Fruit fly (Drosophila melanogaster): ENCODE data around the gene CG31524.

The CG31524 gene

DNA sequence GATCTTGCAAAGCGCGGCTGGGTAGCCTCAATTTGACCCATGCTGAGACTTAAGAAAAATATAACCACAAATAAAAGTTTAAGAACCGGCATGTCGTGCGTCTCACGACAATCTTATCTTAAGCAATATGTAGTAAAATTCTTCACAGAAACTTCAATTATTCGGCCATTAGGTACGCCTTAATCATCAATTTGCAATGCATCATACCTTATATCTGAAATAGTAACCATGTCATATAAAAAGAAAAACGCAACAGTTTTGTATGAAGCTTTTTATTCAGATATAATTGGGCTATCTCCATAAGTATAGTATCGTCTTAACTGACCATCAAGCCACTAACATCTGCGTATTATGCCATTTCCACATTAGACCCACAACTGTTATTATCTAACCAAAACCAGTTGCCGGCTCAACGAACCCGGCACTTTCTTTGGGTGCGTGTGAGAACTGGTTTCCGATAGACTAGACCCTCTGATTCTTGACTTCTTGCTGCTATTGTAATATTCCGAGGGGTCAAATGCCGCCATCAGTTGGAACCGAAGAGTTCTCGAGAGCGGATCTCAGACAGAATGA, at the start of gene CG31524, which contains the start of gene CG9698:
CG31524 (minus strand) TSS at position 101 of the 573 bp plus-strand sequence.
CG9698 (plus strand) TSS at position 523 of the 573 bp plus-strand sequence.
- no peak for TF ChIP-seq rgr (GFP tag; optimal IDR thresholded peaks at IDR 0.05)
- TF ChIP-seq br (GFP tag; optimal IDR thresholded peaks at IDR 0.05): no peak
- no peak for TF ChIP-seq psq (GFP tag; optimal IDR thresholded peaks at IDR 0.05)
- TF ChIP-seq CG32264 (GFP tag; optimal IDR thresholded peaks at IDR 0.05): no peak
- TF ChIP-seq pan (optimal IDR thresholded peaks at IDR 0.05): no peak
- TF ChIP-seq GATAd (GFP tag; optimal IDR thresholded peaks at IDR 0.05): no peak
- TF ChIP-seq sv (GFP tag; optimal IDR thresholded peaks at IDR 0.05): no peak
- no peak for TF ChIP-seq dmrt93B (GFP tag; optimal IDR thresholded peaks at IDR 0.05)

DNA sequence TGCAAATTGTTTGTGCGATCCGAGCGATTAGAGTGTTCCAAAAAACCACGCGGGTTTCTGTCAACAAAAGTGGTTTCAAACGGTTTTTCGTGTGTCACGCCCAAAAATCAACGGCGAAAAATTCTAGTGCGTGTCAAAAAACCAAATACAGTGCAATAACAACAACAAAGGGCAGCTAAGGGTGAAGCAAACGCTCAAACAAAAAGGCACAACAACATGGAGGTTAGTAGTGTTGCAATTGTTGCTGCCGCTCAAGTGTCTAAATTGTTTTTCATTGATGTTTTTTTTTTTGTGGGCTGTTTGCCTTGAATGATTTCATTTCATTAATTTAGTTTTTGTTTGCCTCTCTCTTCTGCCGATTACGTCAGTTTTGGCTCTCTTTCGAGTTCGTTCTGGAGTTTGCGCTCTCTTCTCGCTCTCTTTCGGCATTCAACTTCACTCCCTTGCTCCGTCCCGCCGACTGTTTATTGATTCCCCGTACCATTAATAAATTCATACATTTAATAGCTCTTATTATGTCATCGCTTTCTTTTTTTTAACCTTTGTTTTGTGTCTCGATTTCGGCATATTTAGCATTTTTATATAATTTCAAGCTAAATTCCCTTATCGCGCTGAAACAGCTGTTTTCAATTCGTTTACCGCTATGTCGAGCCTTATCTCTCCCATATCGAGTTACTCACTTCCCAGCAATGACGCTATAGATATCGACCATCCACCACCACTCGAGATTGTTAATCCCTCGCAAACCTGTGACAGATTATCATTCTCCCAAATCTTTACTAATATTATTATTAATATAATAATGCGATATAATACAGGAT, 49.3 kb upstream of the CG31524 start:
- TF ChIP-seq tai (GFP tag; optimal IDR thresholded peaks at IDR 0.05): peak; percentile 14
- TF ChIP-seq GATAd (GFP tag; optimal IDR thresholded peaks at IDR 0.05): no peak
- TF ChIP-seq Dif (GFP tag; optimal IDR thresholded peaks at IDR 0.05; ENCODE audit: partially characterized antibody): peak; percentile 27
- TF ChIP-seq dl (GFP tag; optimal IDR thresholded peaks at IDR 0.05; ENCODE audit: insufficient read depth in 1 of 2, partially characterized antibody in 2 of 2): peak in 1 of 2 experiments; percentile 56

dm6 chr3R:30562733-30563259, 48.6 kb upstream of the CG31524 start:
- peak in 1 of 2 experiments; percentile 7 for TF ChIP-seq foxo (GFP tag; optimal IDR thresholded peaks at IDR 0.05)
- peak; percentile 16 for TF ChIP-seq Myc (optimal IDR thresholded peaks at IDR 0.05)
- no peak for TF ChIP-seq fru (GFP tag; optimal IDR thresholded peaks at IDR 0.05)
- peak; percentile 1 for TF ChIP-seq rgr (GFP tag; optimal IDR thresholded peaks at IDR 0.05)
- no peak for TF ChIP-seq tai (GFP tag; optimal IDR thresholded peaks at IDR 0.05)
- TF ChIP-seq dmrt93B (GFP tag; optimal IDR thresholded peaks at IDR 0.05): no peak
- no peak for TF ChIP-seq Jra (GFP tag; optimal IDR thresholded peaks at IDR 0.05)
- no peak for TF ChIP-seq Dif (GFP tag; optimal IDR thresholded peaks at IDR 0.05; ENCODE audit: partially characterized antibody)

DNA sequence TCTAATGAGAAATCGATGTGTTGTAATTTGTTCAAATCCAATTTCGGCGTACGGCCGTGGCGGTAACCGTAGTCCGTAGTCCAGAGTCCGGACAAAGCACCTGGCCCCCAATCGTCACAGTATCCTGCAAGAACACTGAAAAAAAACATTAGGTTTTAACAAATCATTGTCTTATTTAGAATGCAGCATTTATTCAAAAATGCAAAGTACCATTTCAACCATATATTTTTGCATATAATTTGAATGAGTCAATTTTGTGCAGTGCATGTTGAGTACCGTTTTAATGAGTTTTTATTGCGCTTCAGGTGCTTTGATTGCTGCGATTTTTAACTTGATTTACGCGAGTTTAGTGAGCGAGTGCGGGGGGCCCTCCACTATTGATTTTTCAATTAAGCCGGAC, 47.1 kb upstream of the CG31524 start:
- TF ChIP-seq Abd-B (GFP tag; optimal IDR thresholded peaks at IDR 0.05) (no peak), dmrt93B (GFP tag; optimal IDR thresholded peaks at IDR 0.05) (no peak), br (GFP tag; optimal IDR thresholded peaks at IDR 0.05) (no peak), fru (GFP tag; optimal IDR thresholded peaks at IDR 0.05) (no peak), CrebA (GFP tag; optimal IDR thresholded peaks at IDR 0.05; ENCODE audit: borderline replicate concordance) (no peak), usp (GFP tag; optimal IDR thresholded peaks at IDR 0.05) (no peak), Myc (optimal IDR thresholded peaks at IDR 0.05) (no peak), Vsx2 (GFP tag; optimal IDR thresholded peaks at IDR 0.05; ENCODE audit: partially characterized antibody) (no peak), OdsH (GFP tag; optimal IDR thresholded peaks at IDR 0.05) (no peak), brk (GFP tag; optimal IDR thresholded peaks at IDR 0.05) (no peak), CG32264 (GFP tag; optimal IDR thresholded peaks at IDR 0.05) (no peak), dsf (GFP tag; optimal IDR thresholded peaks at IDR 0.05; ENCODE audit: borderline replicate concordance) (no peak), rgr (GFP tag; optimal IDR thresholded peaks at IDR 0.05) (no peak), Rel (GFP tag; optimal IDR thresholded peaks at IDR 0.05) (no peak), Rel (tag; optimal IDR thresholded peaks at IDR 0.05) (no peak), GATAd (GFP tag; optimal IDR thresholded peaks at IDR 0.05) (no peak), psq (GFP tag; optimal IDR thresholded peaks at IDR 0.05) (no peak), jim (GFP tag; optimal IDR thresholded peaks at IDR 0.05) (no peak)

dm6 chr3R:30560070-30560469, 45.9 kb upstream of the CG31524 start, which contains the start of gene CG34155:
TSS of gene CG34155 (minus strand) at chr3R:30560199.
- no peak for TF ChIP-seq lola (GFP tag; optimal IDR thresholded peaks at IDR 0.05)
- no peak for TF ChIP-seq OdsH (GFP tag; optimal IDR thresholded peaks at IDR 0.05)
- no peak for TF ChIP-seq psq (GFP tag; optimal IDR thresholded peaks at IDR 0.05)
- TF ChIP-seq Vsx2 (GFP tag; optimal IDR thresholded peaks at IDR 0.05; ENCODE audit: partially characterized antibody): no peak
- TF ChIP-seq N (GFP tag; optimal IDR thresholded peaks at IDR 0.05): no peak
- TF ChIP-seq Mio (GFP tag; optimal IDR thresholded peaks at IDR 0.05): no peak
- TF ChIP-seq Hr83 (GFP tag; optimal IDR thresholded peaks at IDR 0.05; ENCODE audit: poor library complexity, severe bottlenecking): no peak
- TF ChIP-seq dmrt93B (GFP tag; optimal IDR thresholded peaks at IDR 0.05): no peak
- TF ChIP-seq GATAd (GFP tag; optimal IDR thresholded peaks at IDR 0.05): no peak
- no peak for TF ChIP-seq foxo (GFP tag; optimal IDR thresholded peaks at IDR 0.05)
- no peak for TF ChIP-seq dsf (GFP tag; optimal IDR thresholded peaks at IDR 0.05; ENCODE audit: borderline replicate concordance)
- no peak for TF ChIP-seq brk (GFP tag; optimal IDR thresholded peaks at IDR 0.05)
- no peak for TF ChIP-seq fru (GFP tag; optimal IDR thresholded peaks at IDR 0.05)
- TF ChIP-seq rgr (GFP tag; optimal IDR thresholded peaks at IDR 0.05): no peak
- TF ChIP-seq Myc (optimal IDR thresholded peaks at IDR 0.05): no peak

Measured in whole organism, wandering third instar larva.